Worm (Caenorhabditis elegans) whole organism, mixed stage, embryonic: ENCODE results near the gene clec-151.

Source experiments
- M03D4.4 ChIP-seq: sonication (generic microtip); optimal IDR thresholded peaks from 2 replicates; lab custom pipeline; 2017; ENCODE audit warnings: mild to moderate bottlenecking, missing genetic modification characterization, missing compliant biosample characterization
- bed-3 ChIP-seq: fragments of 200-800 bp; sonication (Bioruptor generic); optimal IDR thresholded peaks from 3 replicates; lab custom pipeline; 2018; ENCODE audit warnings: mild to moderate bottlenecking, missing genetic modification characterization, moderate library complexity, missing compliant biosample characterization
- blmp-1 ChIP-seq: fragments of 150-350 bp; optimal IDR thresholded peaks from 2 replicates; lab custom pipeline; 2014; ENCODE audit warnings: missing biosample characterization, missing genetic modification characterization
- ceh-39 ChIP-seq: fragments of 150-350 bp; optimal IDR thresholded peaks from 2 replicates; lab custom pipeline; 2014; ENCODE audit warnings: missing biosample characterization, missing genetic modification characterization
- ceh-43 ChIP-seq: fragments of 200-800 bp; sonication (Bioruptor generic); optimal IDR thresholded peaks from 2 replicates; lab custom pipeline; 2018; ENCODE audit warnings: mild to moderate bottlenecking, missing genetic modification characterization, moderate library complexity, missing compliant biosample characterization
- ceh-83 ChIP-seq: fragments of 200-800 bp; sonication (Bioruptor generic); optimal IDR thresholded peaks from 2 replicates; lab custom pipeline; 2018; ENCODE audit warnings: mild to moderate bottlenecking, missing genetic modification characterization, missing compliant biosample characterization
- ces-1 ChIP-seq: fragments of 150-350 bp; optimal IDR thresholded peaks from 2 replicates; lab custom pipeline; 2014; ENCODE audit warnings: missing biosample characterization, missing genetic modification reagents, missing genetic modification characterization
- cnd-1 ChIP-seq: fragments of 200-800 bp; sonication (Bioruptor generic); optimal IDR thresholded peaks from 2 replicates; lab custom pipeline; 2018; ENCODE audit warnings: mild to moderate bottlenecking, missing genetic modification characterization, missing compliant biosample characterization
- drap-1 ChIP-seq: fragments of 200-800 bp; sonication (Bioruptor generic); optimal IDR thresholded peaks from 3 replicates; lab custom pipeline; 2018; ENCODE audit warnings: mild to moderate bottlenecking, missing genetic modification characterization, missing compliant biosample characterization
- elt-1 ChIP-seq: sonication (generic microtip); optimal IDR thresholded peaks from 2 replicates; lab custom pipeline; 2017; ENCODE audit warnings: missing genetic modification characterization, mild to moderate bottlenecking, missing compliant biosample characterization, antibody characterized with exemption, moderate library complexity, borderline replicate concordance; ENCODE audit not compliant: insufficient read depth
- elt-3 ChIP-seq: fragments of 150-350 bp; optimal IDR thresholded peaks from 2 replicates; lab custom pipeline; 2014; ENCODE audit warnings: missing biosample characterization, missing genetic modification characterization
- flh-1 ChIP-seq: fragments of 200-800 bp; sonication (Bioruptor generic); optimal IDR thresholded peaks from 2 replicates; lab custom pipeline; 2018; ENCODE audit warnings: mild to moderate bottlenecking, missing genetic modification characterization, moderate library complexity, missing compliant biosample characterization
- ham-2 ChIP-seq: fragments of 200-800 bp; sonication (Bioruptor generic); optimal IDR thresholded peaks from 2 replicates; lab custom pipeline; 2018; ENCODE audit warnings: mild to moderate bottlenecking, missing genetic modification characterization, missing compliant biosample characterization
- hlh-1 ChIP-seq: fragments of 150-350 bp; optimal IDR thresholded peaks from 2 replicates; lab custom pipeline; 2014; ENCODE audit warnings: missing biosample characterization, missing genetic modification reagents, missing genetic modification characterization
- lin-13 ChIP-seq: fragments of 150-350 bp; optimal IDR thresholded peaks from 2 replicates; lab custom pipeline; 2014; ENCODE audit warnings: missing biosample characterization, missing genetic modification characterization
- lin-32 ChIP-seq: fragments of 200-800 bp; sonication (Bioruptor generic); optimal IDR thresholded peaks from 2 replicates; lab custom pipeline; 2018; ENCODE audit warnings: mild to moderate bottlenecking, missing genetic modification characterization, missing compliant biosample characterization
- lsy-2 ChIP-seq: fragments of 150-350 bp; optimal IDR thresholded peaks from 2 replicates; lab custom pipeline; 2014; ENCODE audit warnings: missing biosample characterization, missing genetic modification characterization
- mab-5 ChIP-seq: fragments of 150-350 bp; optimal IDR thresholded peaks from 2 replicates; lab custom pipeline; 2014; ENCODE audit warnings: missing biosample characterization, missing genetic modification characterization
- mep-1 ChIP-seq: fragments of 150-350 bp; optimal IDR thresholded peaks from 2 replicates; lab custom pipeline; 2017; ENCODE audit warnings: missing biosample characterization, missing genetic modification reagents, missing genetic modification characterization, inconsistent platforms
- mls-2 ChIP-seq: sonication (generic microtip); optimal IDR thresholded peaks from 2 replicates; lab custom pipeline; 2016; ENCODE audit warnings: mild to moderate bottlenecking, missing genetic modification characterization, moderate library complexity, missing compliant biosample characterization
- nhr-12 ChIP-seq: fragments of 150-350 bp; optimal IDR thresholded peaks from 2 replicates; lab custom pipeline; 2014; ENCODE audit warnings: missing biosample characterization, missing genetic modification characterization
- nhr-2 ChIP-seq: fragments of 150-350 bp; optimal IDR thresholded peaks from 2 replicates; lab custom pipeline; 2014; ENCODE audit warnings: missing biosample characterization, missing genetic modification characterization
- nhr-237 ChIP-seq: fragments of 150-350 bp; optimal IDR thresholded peaks from 2 replicates; lab custom pipeline; 2014; ENCODE audit warnings: missing biosample characterization, missing genetic modification characterization
- nhr-28 ChIP-seq: fragments of 150-350 bp; optimal IDR thresholded peaks from 2 replicates; lab custom pipeline; 2014; ENCODE audit warnings: missing biosample characterization, missing genetic modification characterization
- nhr-76 ChIP-seq: sonication (generic microtip); optimal IDR thresholded peaks from 2 replicates; lab custom pipeline; 2017; ENCODE audit warnings: missing biosample characterization, missing genetic modification characterization
- pha-4 ChIP-seq: fragments of 150-350 bp; optimal IDR thresholded peaks from 2 replicates; lab custom pipeline; 2018; ENCODE audit warnings: missing biosample characterization, missing genetic modification reagents, missing genetic modification characterization
- sem-2 ChIP-seq: fragments of 200-800 bp; sonication (Bioruptor generic); optimal IDR thresholded peaks from 2 replicates; lab custom pipeline; 2018; ENCODE audit warnings: mild to moderate bottlenecking, missing genetic modification characterization, missing compliant biosample characterization
- snpc-4 ChIP-seq: fragments of 150-350 bp; optimal IDR thresholded peaks from 2 replicates; lab custom pipeline; 2014; ENCODE audit warnings: missing biosample characterization, missing genetic modification characterization
- sptf-1 ChIP-seq: sonication (generic microtip); optimal IDR thresholded peaks from 2 replicates; lab custom pipeline; 2017; ENCODE audit warnings: mild to moderate bottlenecking, missing genetic modification characterization, moderate library complexity, missing compliant biosample characterization
- tbx-8 ChIP-seq: fragments of 200-800 bp; sonication (Bioruptor generic); optimal IDR thresholded peaks from 2 replicates; lab custom pipeline; 2018; ENCODE audit warnings: mild to moderate bottlenecking, missing genetic modification characterization, moderate library complexity, missing compliant biosample characterization
- unc-120 ChIP-seq: sonication (generic microtip); optimal IDR thresholded peaks from 2 replicates; lab custom pipeline; 2017; ENCODE audit warnings: missing genetic modification characterization, missing compliant biosample characterization; ENCODE audit not compliant: poor library complexity, severe bottlenecking
- unc-39 ChIP-seq: fragments of 150-350 bp; optimal IDR thresholded peaks from 2 replicates; lab custom pipeline; 2014; ENCODE audit warnings: missing biosample characterization, missing genetic modification characterization
- unc-62 ChIP-seq: fragments of 150-350 bp; optimal IDR thresholded peaks from 2 replicates; lab custom pipeline; 2014; ENCODE audit warnings: missing biosample characterization, missing genetic modification reagents, missing genetic modification characterization
- zip-8 ChIP-seq: fragments of 150-350 bp; optimal IDR thresholded peaks from 2 replicates; lab custom pipeline; 2014; ENCODE audit warnings: missing biosample characterization, missing genetic modification characterization
- ztf-11 ChIP-seq: fragments of 150-350 bp; optimal IDR thresholded peaks from 2 replicates; lab custom pipeline; 2014; ENCODE audit warnings: missing biosample characterization, missing genetic modification characterization

The clec-151 gene

DNA sequence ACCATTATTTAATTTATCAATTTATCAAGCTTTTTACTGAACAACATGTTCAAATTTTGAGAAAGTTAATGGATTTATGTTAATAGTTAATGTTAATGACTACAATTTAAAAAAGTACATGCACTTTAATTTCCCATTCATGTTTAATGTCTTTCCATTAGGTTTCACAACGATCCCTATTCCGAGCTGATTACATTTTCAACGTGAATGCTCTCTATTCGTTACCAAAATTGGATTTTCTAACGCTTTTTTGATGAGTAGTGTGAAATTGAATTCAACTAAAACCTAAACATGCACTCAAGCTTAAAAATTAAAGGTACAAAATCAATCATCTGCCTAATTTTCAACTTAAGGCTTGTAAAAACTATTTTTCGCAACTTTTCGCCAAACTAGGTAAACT is 29.1 kb downstream of the clec-151 start:
- TF ChIP-seq ces-1 (GFP tag; lab: Kevin White, UChicago) (peak; percentile 75), mep-1 (tag; lab: Kevin White, UChicago) (no peak)

ce11 chrIII:4658384-4658844 is 30.1 kb downstream of the clec-151 start, which contains the start of gene cdka-1:
TSS of gene cdka-1 (plus strand) at chrIII:4658794.
- peak; percentile 16 for TF ChIP-seq ces-1 (GFP tag; lab: Kevin White, UChicago)
- no peak for TF ChIP-seq nhr-76 (tag; lab: Kevin White, UChicago)

DNA sequence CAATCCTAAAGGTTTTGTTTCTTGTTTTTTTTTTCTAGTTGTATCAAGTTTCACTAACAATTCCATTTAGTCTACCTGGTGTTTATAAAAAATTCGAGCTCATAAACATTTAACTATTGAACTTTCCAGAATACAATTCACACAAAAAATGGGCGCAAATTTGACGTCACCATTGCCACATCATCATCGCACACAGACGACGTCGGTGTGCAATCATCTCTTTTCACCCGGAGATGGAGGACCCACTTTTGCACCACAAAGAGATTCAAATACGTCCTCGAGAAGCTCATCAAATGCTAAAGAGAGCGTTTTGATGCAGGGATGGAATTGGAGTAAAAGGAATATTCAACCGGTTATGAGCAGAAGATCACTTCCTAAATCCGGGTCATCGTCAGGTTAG is 31.2 kb downstream of the clec-151 start:
- TF ChIP-seq lin-32 (no peak), drap-1 (no peak), nhr-76 (tag; lab: Kevin White, UChicago) (no peak), mls-2 (tag; lab: Kevin White, UChicago) (no peak)

ce11 chrIII:4665272-4665671 is 37.0 kb downstream of the clec-151 start, which contains the start of gene T23F11.4:
TSS of gene T23F11.4 (minus strand) at chrIII:4665372.
- TF ChIP-seq nhr-28 (tag; lab: Kevin White, UChicago), result no peak
- TF ChIP-seq pha-4 (tag; lab: Kevin White, UChicago), result no peak
- no peak for TF ChIP-seq nhr-2 (tag; lab: Kevin White, UChicago)
- TF ChIP-seq cnd-1, result no peak
- no peak for TF ChIP-seq lin-13 (tag; lab: Kevin White, UChicago)
- TF ChIP-seq nhr-76 (tag; lab: Kevin White, UChicago), result no peak
- no peak for TF ChIP-seq ztf-11 (tag; lab: Kevin White, UChicago)
- no peak for TF ChIP-seq mab-5 (tag; lab: Kevin White, UChicago)
- no peak for TF ChIP-seq lin-32
- TF ChIP-seq unc-120 (tag; lab: Kevin White, UChicago), result no peak
- TF ChIP-seq unc-62 (GFP tag; lab: Kevin White, UChicago), result no peak
- TF ChIP-seq ces-1 (GFP tag; lab: Kevin White, UChicago), result no peak
- no peak for TF ChIP-seq ceh-39 (tag; lab: Kevin White, UChicago)
- TF ChIP-seq drap-1, result no peak
- TF ChIP-seq unc-39 (tag; lab: Kevin White, UChicago), result no peak
- TF ChIP-seq snpc-4 (tag; lab: Kevin White, UChicago), result no peak
- TF ChIP-seq elt-3 (tag; lab: Kevin White, UChicago), result no peak
- no peak for TF ChIP-seq nhr-237 (tag; lab: Kevin White, UChicago)
- TF ChIP-seq ceh-83 (GFP tag; lab: Kevin White, UChicago), result no peak
- TF ChIP-seq flh-1 (GFP tag; lab: Kevin White, UChicago), result no peak

DNA sequence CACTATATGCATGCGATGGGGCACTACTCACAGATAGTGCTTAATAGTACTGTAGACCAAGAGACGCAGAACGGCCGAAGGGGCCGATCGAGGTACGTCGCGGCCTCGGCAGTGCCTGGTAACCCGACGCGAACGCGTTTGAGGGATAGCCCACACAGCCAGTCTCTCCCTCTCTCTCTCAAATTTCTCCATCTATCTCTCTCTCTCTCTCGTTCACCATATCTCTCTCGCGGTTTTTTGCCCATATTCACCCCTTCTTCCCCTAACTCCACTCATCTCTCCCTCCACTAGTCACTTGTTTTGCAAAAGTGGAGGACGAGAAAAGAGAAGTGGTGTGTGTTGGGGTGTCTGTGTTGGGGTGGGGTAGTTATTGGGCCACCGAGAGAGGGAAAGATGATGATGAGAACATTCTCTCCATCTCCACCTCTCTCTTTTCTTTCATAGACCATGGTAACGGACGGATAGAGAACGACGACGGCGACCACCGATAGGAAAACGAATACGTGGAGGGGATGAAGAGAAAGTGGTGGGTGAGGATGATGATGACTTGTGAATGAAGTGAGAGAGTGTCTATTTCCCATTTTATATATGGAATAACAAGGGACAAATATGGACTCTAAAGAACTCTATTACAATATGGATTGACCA is 38.6 kb downstream of the clec-151 start:
- TF ChIP-seq ceh-39 (tag; lab: Kevin White, UChicago), result peak; percentile 3
- TF ChIP-seq elt-1 (tag; lab: Kevin White, UChicago), result no peak
- TF ChIP-seq lin-32, result no peak
- TF ChIP-seq lsy-2 (tag; lab: Kevin White, UChicago), result peak; percentile 41
- peak; percentile 27 for TF ChIP-seq pha-4 (tag; lab: Kevin White, UChicago)
- TF ChIP-seq ceh-83 (GFP tag; lab: Kevin White, UChicago), result no peak
- TF ChIP-seq nhr-237 (tag; lab: Kevin White, UChicago), result no peak
- peak; percentile 54 for TF ChIP-seq lin-13 (tag; lab: Kevin White, UChicago)
- TF ChIP-seq mls-2 (tag; lab: Kevin White, UChicago), result no peak
- peak; percentile 1 for TF ChIP-seq nhr-12 (tag; lab: Kevin White, UChicago)
- no peak for TF ChIP-seq snpc-4 (tag; lab: Kevin White, UChicago)
- TF ChIP-seq nhr-2 (tag; lab: Kevin White, UChicago), result no peak
- TF ChIP-seq elt-3 (tag; lab: Kevin White, UChicago), result no peak
- peak; percentile 55 for TF ChIP-seq ces-1 (GFP tag; lab: Kevin White, UChicago)
- TF ChIP-seq bed-3 (GFP tag; lab: Kevin White, UChicago), result no peak
- TF ChIP-seq cnd-1, result peak; percentile 47
- no peak for TF ChIP-seq blmp-1 (tag; lab: Kevin White, UChicago)
- peak; percentile 73 for TF ChIP-seq unc-62 (GFP tag; lab: Kevin White, UChicago)
- no peak for TF ChIP-seq ztf-11 (tag; lab: Kevin White, UChicago)
- peak; percentile 41 for TF ChIP-seq mep-1 (tag; lab: Kevin White, UChicago)
- no peak for TF ChIP-seq mab-5 (tag; lab: Kevin White, UChicago)
- peak; percentile 42 for TF ChIP-seq sptf-1 (tag; lab: Kevin White, UChicago)
- peak; percentile 53 for TF ChIP-seq drap-1
- TF ChIP-seq hlh-1 (tag; lab: Kevin White, UChicago), result peak; percentile 84
- TF ChIP-seq ham-2 (GFP tag; lab: Kevin White, UChicago), result peak; percentile 62
- no peak for TF ChIP-seq flh-1 (GFP tag; lab: Kevin White, UChicago)
- no peak for TF ChIP-seq sem-2
- TF ChIP-seq nhr-28 (tag; lab: Kevin White, UChicago), result no peak
- peak; percentile 38 for TF ChIP-seq M03D4.4 (tag; lab: Kevin White, UChicago)
- TF ChIP-seq unc-39 (tag; lab: Kevin White, UChicago), result no peak
- TF ChIP-seq nhr-76 (tag; lab: Kevin White, UChicago), result no peak
- no peak for TF ChIP-seq tbx-8
- TF ChIP-seq zip-8, result no peak
- peak; percentile 96 for TF ChIP-seq unc-120 (tag; lab: Kevin White, UChicago)
- peak; percentile 40 for TF ChIP-seq ceh-43 (GFP tag; lab: Kevin White, UChicago)
- TF ChIP-seq, all 35 proteins: peak for 16
